Fruit fly (Drosophila melanogaster): ENCODE data around the gene CG14153.

dm6 chr3L:10667341-10667740 is 24.0 kb downstream of the CG14153 start:
- TF ChIP-seq Sin3A (optimal IDR thresholded peaks at IDR 0.05) (no peak), insv (optimal IDR thresholded peaks at IDR 0.05) (no peak), ttk (optimal IDR thresholded peaks at IDR 0.05) (no peak)
